Worm (Caenorhabditis elegans) whole organism, mixed stage, embryonic: ENCODE data around the gene sumv-2.

Experiments used
- M03D4.4 ChIP-seq: sonication (generic microtip); optimal IDR thresholded peaks from 2 replicates; lab custom pipeline; 2017; ENCODE audit warnings: mild to moderate bottlenecking, missing genetic modification characterization, missing compliant biosample characterization
- bed-3 ChIP-seq: fragments of 200-800 bp; sonication (Bioruptor generic); optimal IDR thresholded peaks from 3 replicates; lab custom pipeline; 2018; ENCODE audit warnings: mild to moderate bottlenecking, missing genetic modification characterization, moderate library complexity, missing compliant biosample characterization
- blmp-1 ChIP-seq: fragments of 150-350 bp; optimal IDR thresholded peaks from 2 replicates; lab custom pipeline; 2014; ENCODE audit warnings: missing biosample characterization, missing genetic modification characterization
- ceh-39 ChIP-seq: fragments of 150-350 bp; optimal IDR thresholded peaks from 2 replicates; lab custom pipeline; 2014; ENCODE audit warnings: missing biosample characterization, missing genetic modification characterization
- ceh-43 ChIP-seq: fragments of 200-800 bp; sonication (Bioruptor generic); optimal IDR thresholded peaks from 2 replicates; lab custom pipeline; 2018; ENCODE audit warnings: mild to moderate bottlenecking, missing genetic modification characterization, moderate library complexity, missing compliant biosample characterization
- ceh-83 ChIP-seq: fragments of 200-800 bp; sonication (Bioruptor generic); optimal IDR thresholded peaks from 2 replicates; lab custom pipeline; 2018; ENCODE audit warnings: mild to moderate bottlenecking, missing genetic modification characterization, missing compliant biosample characterization
- ces-1 ChIP-seq: fragments of 150-350 bp; optimal IDR thresholded peaks from 2 replicates; lab custom pipeline; 2014; ENCODE audit warnings: missing biosample characterization, missing genetic modification reagents, missing genetic modification characterization
- drap-1 ChIP-seq: fragments of 200-800 bp; sonication (Bioruptor generic); optimal IDR thresholded peaks from 3 replicates; lab custom pipeline; 2018; ENCODE audit warnings: mild to moderate bottlenecking, missing genetic modification characterization, missing compliant biosample characterization
- elt-1 ChIP-seq: sonication (generic microtip); optimal IDR thresholded peaks from 2 replicates; lab custom pipeline; 2017; ENCODE audit warnings: missing genetic modification characterization, mild to moderate bottlenecking, missing compliant biosample characterization, antibody characterized with exemption, moderate library complexity, borderline replicate concordance; ENCODE audit not compliant: insufficient read depth
- flh-1 ChIP-seq: fragments of 200-800 bp; sonication (Bioruptor generic); optimal IDR thresholded peaks from 2 replicates; lab custom pipeline; 2018; ENCODE audit warnings: mild to moderate bottlenecking, missing genetic modification characterization, moderate library complexity, missing compliant biosample characterization
- ham-2 ChIP-seq: fragments of 200-800 bp; sonication (Bioruptor generic); optimal IDR thresholded peaks from 2 replicates; lab custom pipeline; 2018; ENCODE audit warnings: mild to moderate bottlenecking, missing genetic modification characterization, missing compliant biosample characterization
- hlh-1 ChIP-seq: fragments of 150-350 bp; optimal IDR thresholded peaks from 2 replicates; lab custom pipeline; 2014; ENCODE audit warnings: missing biosample characterization, missing genetic modification reagents, missing genetic modification characterization
- lsy-2 ChIP-seq: fragments of 150-350 bp; optimal IDR thresholded peaks from 2 replicates; lab custom pipeline; 2014; ENCODE audit warnings: missing biosample characterization, missing genetic modification characterization
- mab-5 ChIP-seq: fragments of 150-350 bp; optimal IDR thresholded peaks from 2 replicates; lab custom pipeline; 2014; ENCODE audit warnings: missing biosample characterization, missing genetic modification characterization
- mep-1 ChIP-seq: fragments of 150-350 bp; optimal IDR thresholded peaks from 2 replicates; lab custom pipeline; 2017; ENCODE audit warnings: missing biosample characterization, missing genetic modification reagents, missing genetic modification characterization, inconsistent platforms
- mls-2 ChIP-seq: sonication (generic microtip); optimal IDR thresholded peaks from 2 replicates; lab custom pipeline; 2016; ENCODE audit warnings: mild to moderate bottlenecking, missing genetic modification characterization, moderate library complexity, missing compliant biosample characterization
- nhr-12 ChIP-seq: fragments of 150-350 bp; optimal IDR thresholded peaks from 2 replicates; lab custom pipeline; 2014; ENCODE audit warnings: missing biosample characterization, missing genetic modification characterization
- nhr-2 ChIP-seq: fragments of 150-350 bp; optimal IDR thresholded peaks from 2 replicates; lab custom pipeline; 2014; ENCODE audit warnings: missing biosample characterization, missing genetic modification characterization
- nhr-237 ChIP-seq: fragments of 150-350 bp; optimal IDR thresholded peaks from 2 replicates; lab custom pipeline; 2014; ENCODE audit warnings: missing biosample characterization, missing genetic modification characterization
- nhr-28 ChIP-seq: fragments of 150-350 bp; optimal IDR thresholded peaks from 2 replicates; lab custom pipeline; 2014; ENCODE audit warnings: missing biosample characterization, missing genetic modification characterization
- nhr-76 ChIP-seq: sonication (generic microtip); optimal IDR thresholded peaks from 2 replicates; lab custom pipeline; 2017; ENCODE audit warnings: missing biosample characterization, missing genetic modification characterization
- pha-4 ChIP-seq: fragments of 150-350 bp; optimal IDR thresholded peaks from 2 replicates; lab custom pipeline; 2018; ENCODE audit warnings: missing biosample characterization, missing genetic modification reagents, missing genetic modification characterization
- sem-2 ChIP-seq: fragments of 200-800 bp; sonication (Bioruptor generic); optimal IDR thresholded peaks from 2 replicates; lab custom pipeline; 2018; ENCODE audit warnings: mild to moderate bottlenecking, missing genetic modification characterization, missing compliant biosample characterization
- snpc-4 ChIP-seq: fragments of 150-350 bp; optimal IDR thresholded peaks from 2 replicates; lab custom pipeline; 2014; ENCODE audit warnings: missing biosample characterization, missing genetic modification characterization
- sptf-1 ChIP-seq: sonication (generic microtip); optimal IDR thresholded peaks from 2 replicates; lab custom pipeline; 2017; ENCODE audit warnings: mild to moderate bottlenecking, missing genetic modification characterization, moderate library complexity, missing compliant biosample characterization
- tbx-8 ChIP-seq: fragments of 200-800 bp; sonication (Bioruptor generic); optimal IDR thresholded peaks from 2 replicates; lab custom pipeline; 2018; ENCODE audit warnings: mild to moderate bottlenecking, missing genetic modification characterization, moderate library complexity, missing compliant biosample characterization
- unc-120 ChIP-seq: sonication (generic microtip); optimal IDR thresholded peaks from 2 replicates; lab custom pipeline; 2017; ENCODE audit warnings: missing genetic modification characterization, missing compliant biosample characterization; ENCODE audit not compliant: poor library complexity, severe bottlenecking
- unc-39 ChIP-seq: fragments of 150-350 bp; optimal IDR thresholded peaks from 2 replicates; lab custom pipeline; 2014; ENCODE audit warnings: missing biosample characterization, missing genetic modification characterization
- zip-8 ChIP-seq: fragments of 150-350 bp; optimal IDR thresholded peaks from 2 replicates; lab custom pipeline; 2014; ENCODE audit warnings: missing biosample characterization, missing genetic modification characterization
- ztf-11 ChIP-seq: fragments of 150-350 bp; optimal IDR thresholded peaks from 2 replicates; lab custom pipeline; 2014; ENCODE audit warnings: missing biosample characterization, missing genetic modification characterization

The sumv-2 gene

ce11 chrV:4630267-4630666 lies 12.9 kb downstream of the sumv-2 start:
- TF ChIP-seq tbx-8 (GFP tag; lab: Kevin White, UChicago) (no peak), zip-8 (no peak), elt-1 (tag; lab: Kevin White, UChicago) (no peak), sem-2 (GFP tag; lab: Kevin White, UChicago) (no peak), ceh-83 (GFP tag; lab: Kevin White, UChicago) (no peak), ztf-11 (tag; lab: Kevin White, UChicago) (no peak), hlh-1 (tag; lab: Kevin White, UChicago) (no peak), ces-1 (GFP tag; lab: Kevin White, UChicago) (no peak), snpc-4 (tag; lab: Kevin White, UChicago) (no peak), mab-5 (tag; lab: Kevin White, UChicago) (no peak), mep-1 (tag; lab: Kevin White, UChicago) (no peak), drap-1 (GFP tag; lab: Kevin White, UChicago) (no peak), ceh-43 (GFP tag; lab: Kevin White, UChicago) (no peak), flh-1 (no peak), blmp-1 (tag; lab: Kevin White, UChicago) (no peak), ceh-39 (tag; lab: Kevin White, UChicago) (no peak), pha-4 (tag; lab: Kevin White, UChicago) (no peak), nhr-237 (tag; lab: Kevin White, UChicago) (no peak), lsy-2 (no peak), mls-2 (no peak)

DNA sequence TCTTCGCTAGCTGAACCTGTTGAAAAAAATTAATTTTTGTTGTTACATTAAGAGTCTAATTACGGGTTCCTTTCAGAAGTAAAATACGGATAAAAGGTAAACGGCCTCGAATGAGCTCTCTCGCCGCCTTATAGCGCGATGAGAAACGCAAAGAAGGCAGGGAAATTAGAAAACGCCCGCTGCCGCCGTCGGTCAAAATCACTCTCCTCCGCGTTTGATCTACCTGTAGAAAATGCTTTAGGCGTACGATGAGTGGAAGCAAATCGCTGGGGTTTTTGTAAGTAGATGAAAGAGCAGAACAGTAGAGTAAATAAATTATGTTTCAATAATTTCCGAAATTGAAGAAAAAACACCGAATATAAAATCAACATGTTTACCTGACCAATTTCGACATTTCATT lies 19.8 kb downstream of the sumv-2 start:
- TF ChIP-seq nhr-28 (tag; lab: Kevin White, UChicago) (no peak), zip-8 (no peak), nhr-237 (tag; lab: Kevin White, UChicago) (no peak), flh-1 (no peak), nhr-12 (tag; lab: Kevin White, UChicago) (no peak), ham-2 (GFP tag; lab: Kevin White, UChicago) (no peak), tbx-8 (GFP tag; lab: Kevin White, UChicago) (no peak), bed-3 (GFP tag; lab: Kevin White, UChicago) (no peak), sptf-1 (tag; lab: Kevin White, UChicago) (no peak), unc-39 (tag; lab: Kevin White, UChicago) (no peak), nhr-76 (tag; lab: Kevin White, UChicago) (no peak)

DNA sequence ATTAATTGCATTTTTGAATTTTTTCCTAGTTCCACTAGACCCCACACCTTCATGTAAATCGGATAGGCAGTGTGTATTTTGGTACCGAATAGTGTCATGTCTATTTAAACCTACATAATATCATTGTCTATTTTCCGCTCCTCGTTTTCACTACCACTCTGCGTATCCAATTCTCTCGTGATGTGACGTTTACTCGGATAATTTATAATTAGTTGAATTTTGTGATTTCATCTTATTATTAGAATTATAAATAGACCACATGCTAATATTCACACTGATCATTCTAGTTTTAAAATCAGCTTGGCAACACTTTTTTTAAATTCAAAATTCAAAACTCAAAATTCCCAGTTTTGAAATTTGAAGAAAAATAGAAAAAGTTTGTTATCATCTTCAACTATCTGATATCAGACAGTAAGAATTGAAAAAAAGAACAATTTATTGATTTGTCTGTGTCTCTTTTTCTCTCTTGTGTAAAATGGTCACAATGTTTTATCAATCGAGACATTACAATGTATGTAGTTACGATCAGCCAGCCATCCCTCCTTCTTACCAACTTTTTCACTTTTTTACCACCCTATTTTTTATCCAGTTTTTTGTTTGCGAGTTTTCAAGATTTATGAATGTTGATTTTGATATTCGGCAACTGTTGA lies 23.3 kb downstream of the sumv-2 start:
- TF ChIP-seq unc-120, result no peak
- no peak for TF ChIP-seq flh-1
- TF ChIP-seq ztf-11 (tag; lab: Kevin White, UChicago), result no peak
- TF ChIP-seq zip-8, result no peak
- TF ChIP-seq ceh-39 (tag; lab: Kevin White, UChicago), result no peak
- TF ChIP-seq pha-4 (tag; lab: Kevin White, UChicago), result no peak
- TF ChIP-seq mep-1 (tag; lab: Kevin White, UChicago), result no peak
- no peak for TF ChIP-seq sptf-1 (tag; lab: Kevin White, UChicago)
- TF ChIP-seq snpc-4 (tag; lab: Kevin White, UChicago), result no peak
- TF ChIP-seq blmp-1 (tag; lab: Kevin White, UChicago), result no peak
- no peak for TF ChIP-seq nhr-28 (tag; lab: Kevin White, UChicago)

- TF ChIP-seq nhr-2 (tag; lab: Kevin White, UChicago), result no peak
- no peak for TF ChIP-seq snpc-4 (tag; lab: Kevin White, UChicago)
- TF ChIP-seq pha-4 (tag; lab: Kevin White, UChicago), result no peak
- TF ChIP-seq, all 35 proteins: peak for 0
Observed at ce11 chrV:4642691-4643090, 25.3 kb downstream of the sumv-2 start, which contains the start of gene soc-1. soc-1 (plus strand) TSS chrV:4642952.

ce11 chrV:4647279-4647819 lies 30.0 kb downstream of the sumv-2 start:
- TF ChIP-seq mls-2 (no peak), flh-1 (no peak), M03D4.4 (tag; lab: Kevin White, UChicago) (no peak), nhr-237 (tag; lab: Kevin White, UChicago) (peak; percentile 55), tbx-8 (GFP tag; lab: Kevin White, UChicago) (no peak), zip-8 (no peak)
- TF ChIP-seq, all 35 proteins: peak for 1
